Worm (Caenorhabditis elegans) whole organism, L4 larva: ENCODE results near the gene F58B6.1.

ENCODE experiments used
- D1046.2 ChIP-seq: fragments of 200-800 bp; sonication (Bioruptor generic); IDR thresholded peaks from 2 replicates; pipeline ENCODE4 v1.3.6; 2022; ENCODE audit warnings: missing genetic modification characterization, missing compliant biosample characterization
- Y75B8A.6 ChIP-seq: fragments of 200-800 bp; sonication (Bioruptor generic); IDR thresholded peaks from 2 replicates; pipeline ENCODE4 v1.3.6; 2022; ENCODE audit warnings: missing genetic modification reagents, missing genetic modification characterization, missing compliant biosample characterization
- aly-2 ChIP-seq: sonication (generic microtip); optimal IDR thresholded peaks from 2 replicates; lab custom pipeline; 2018; ENCODE audit warnings: missing biosample characterization, missing genetic modification characterization
- arid-1 ChIP-seq: fragments of 200-800 bp; sonication (Bioruptor generic); conservative IDR thresholded peaks from 2 replicates; pipeline ENCODE4 v1.3.6; 2022; ENCODE audit warnings: missing genetic modification reagents, missing genetic modification characterization, missing compliant biosample characterization
- dmd-9 ChIP-seq: fragments of 200-800 bp; sonication (Bioruptor generic); IDR thresholded peaks from 2 replicates; pipeline ENCODE4 v1.3.6; 2022; ENCODE audit warnings: missing genetic modification reagents, missing genetic modification characterization, missing compliant biosample characterization
- dve-1 ChIP-seq: sonication (generic microtip); optimal IDR thresholded peaks from 2 replicates; lab custom pipeline; 2017; ENCODE audit warnings: antibody characterized with exemption, mild to moderate bottlenecking, missing genetic modification characterization, missing compliant biosample characterization; ENCODE audit not compliant: insufficient read depth
- hif-1 ChIP-seq, 2 experiments: sonication (generic microtip); optimal IDR thresholded peaks; 2 replicates each; lab custom pipeline; 2016 to 2017; ENCODE audit warnings: missing compliant biosample characterization in 2 of 2, missing genetic modification characterization in 2 of 2, missing genetic modification reagents in 2 of 2, missing genotype in 2 of 2, mild to moderate bottlenecking in 1 of 2
- lin-1 ChIP-seq: fragments of 200-800 bp; sonication (Bioruptor generic); IDR thresholded peaks from 2 replicates; pipeline ENCODE4 v1.3.6; 2022; ENCODE audit warnings: missing genetic modification reagents, missing genetic modification characterization, missing compliant biosample characterization
- lin-13 ChIP-seq: fragments of 150-350 bp; optimal IDR thresholded peaks from 2 replicates; lab custom pipeline; 2014; ENCODE audit warnings: missing biosample characterization, missing genetic modification reagents, missing genetic modification characterization
- lin-39 ChIP-seq: fragments of 150-350 bp; optimal IDR thresholded peaks from 2 replicates; lab custom pipeline; 2014; ENCODE audit warnings: missing biosample characterization, missing genetic modification reagents, missing genetic modification characterization
- mdt-29 ChIP-seq: fragments of 200-800 bp; sonication (Bioruptor generic); IDR thresholded peaks from 2 replicates; pipeline ENCODE4 v1.3.6; 2022; ENCODE audit warnings: missing genetic modification reagents, missing genetic modification characterization, missing compliant biosample characterization
- nhr-48 ChIP-seq: sonication (generic microtip); optimal IDR thresholded peaks from 2 replicates; lab custom pipeline; 2016; ENCODE audit warnings: mild to moderate bottlenecking, missing genetic modification characterization, missing compliant biosample characterization
- sdz-12 ChIP-seq: fragments of 200-800 bp; sonication (Bioruptor generic); optimal IDR thresholded peaks from 2 replicates; lab custom pipeline; 2018; ENCODE audit warnings: mild to moderate bottlenecking, missing genetic modification characterization, missing compliant biosample characterization
- zag-1 ChIP-seq: fragments of 150-350 bp; optimal IDR thresholded peaks from 2 replicates; lab custom pipeline; 2014; ENCODE audit warnings: missing biosample characterization, missing genetic modification characterization

- TF ChIP-seq hif-1 (tag; optimal IDR thresholded peaks at IDR 0.05; lab: Kevin White, UChicago) (no peak), dmd-9 (no peak), zag-1 (tag; lab: Kevin White, UChicago) (no peak), nhr-48 (tag; lab: Kevin White, UChicago) (no peak), Y75B8A.6 (GFP tag; lab: Robert Waterston, UW) (no peak), D1046.2 (GFP tag; lab: Robert Waterston, UW) (no peak), lin-13 (GFP tag; lab: Kevin White, UChicago) (no peak), arid-1 (no peak), lin-39 (tag; lab: Kevin White, UChicago) (no peak), aly-2 (no peak), sdz-12 (no peak), mdt-29 (GFP tag; lab: Robert Waterston, UW) (no peak), dve-1 (tag; lab: Kevin White, UChicago) (no peak), lin-1 (no peak)
Measured at ce11 chrIII:1149472-1149871, 33.7 kb upstream of the F58B6.1 start.
